Fruit fly (Drosophila melanogaster) whole organism, embryonic: ENCODE measurements around the gene Atg5.
A peak's percentile ranks its signal among the peaks of the same experiment; 100 is the strongest.

Source experiments
- ATbp ChIP-seq: fragments of 200-800 bp; sonication (Bioruptor generic); optimal IDR thresholded peaks from 2 replicates; lab custom pipeline; 2017; ENCODE audit warnings: missing biosample characterization, mild to moderate bottlenecking, missing genetic modification characterization, missing genetic modification reagents
- Blimp-1 ChIP-seq: fragments of 200-800 bp; sonication (Bioruptor generic); optimal IDR thresholded peaks from 3 replicates; lab custom pipeline; 2018; ENCODE audit warnings: missing biosample characterization, missing genetic modification characterization, mild to moderate bottlenecking, moderate library complexity, missing genetic modification reagents
- CG10274 ChIP-seq: fragments of 200-800 bp; sonication (Bioruptor generic); optimal IDR thresholded peaks from 3 replicates; lab custom pipeline; 2017; ENCODE audit warnings: missing biosample characterization, mild to moderate bottlenecking, missing genetic modification characterization
- CG11247 ChIP-seq: fragments of 200-800 bp; sonication (Bioruptor generic); IDR thresholded peaks from 2 replicates; pipeline ENCODE4 v1.3.6; 2022; ENCODE audit warnings: missing biosample characterization, missing genetic modification characterization
- CG12219 ChIP-seq: fragments of 200-800 bp; sonication (Bioruptor generic); optimal IDR thresholded peaks from 3 replicates; lab custom pipeline; 2018; ENCODE audit warnings: missing biosample characterization, mild to moderate bottlenecking, missing genetic modification characterization
- CG12744 ChIP-seq: fragments of 200-800 bp; sonication (Bioruptor generic); optimal IDR thresholded peaks from 2 replicates; lab custom pipeline; 2016; ENCODE audit warnings: missing biosample characterization, missing genetic modification characterization
- CG16813 ChIP-seq: fragments of 200-800 bp; sonication (Bioruptor generic); IDR thresholded peaks from 3 replicates; pipeline ENCODE4 v1.3.6; 2022; ENCODE audit warnings: missing biosample characterization, missing genetic modification characterization; ENCODE audit not compliant: partially characterized antibody
- CG17361 ChIP-seq: fragments of 200-800 bp; sonication (Bioruptor generic); IDR thresholded peaks from 3 replicates; pipeline ENCODE4 v1.3.6; 2022; ENCODE audit warnings: missing biosample characterization, missing genetic modification characterization
- CG18011 ChIP-seq: fragments of 200-800 bp; sonication (Bioruptor generic); optimal IDR thresholded peaks from 2 replicates; lab custom pipeline; 2017; ENCODE audit warnings: missing biosample characterization, missing genetic modification characterization, mild to moderate bottlenecking, moderate library complexity, missing genotype
- CG2199 ChIP-seq: fragments of 200-800 bp; sonication (Bioruptor generic); IDR thresholded peaks from 3 replicates; pipeline ENCODE4 v1.3.6; 2022; ENCODE audit warnings: missing biosample characterization, missing genetic modification characterization
- CG31365 ChIP-seq: fragments of 200-800 bp; sonication (Bioruptor generic); optimal IDR thresholded peaks from 2 replicates; lab custom pipeline; 2018; ENCODE audit warnings: missing biosample characterization, mild to moderate bottlenecking, missing genetic modification characterization
- CG32767 ChIP-seq: fragments of 200-800 bp; sonication (Bioruptor generic); IDR thresholded peaks from 2 replicates; pipeline ENCODE4 v1.3.6; 2022; ENCODE audit warnings: missing biosample characterization, missing genetic modification characterization
- CG4707 ChIP-seq: fragments of 200-800 bp; sonication (Bioruptor generic); optimal IDR thresholded peaks from 2 replicates; lab custom pipeline; 2018; ENCODE audit warnings: missing biosample characterization, mild to moderate bottlenecking, missing genetic modification characterization, moderate library complexity
- CG9727 ChIP-seq: fragments of 200-800 bp; sonication (Bioruptor generic); optimal IDR thresholded peaks from 3 replicates; lab custom pipeline; 2017; ENCODE audit warnings: missing biosample characterization, mild to moderate bottlenecking, missing genetic modification characterization
- CG9876 ChIP-seq: fragments of 200-800 bp; sonication (Bioruptor generic); optimal IDR thresholded peaks from 2 replicates; lab custom pipeline; 2016; ENCODE audit warnings: missing biosample characterization, missing genetic modification characterization
- D19A ChIP-seq: fragments of 200-800 bp; optimal IDR thresholded peaks from 3 replicates; lab custom pipeline; 2019; ENCODE audit warnings: missing biosample characterization, mild to moderate bottlenecking, missing genetic modification characterization, moderate library complexity
- Fer1 ChIP-seq: fragments of 200-800 bp; sonication (Bioruptor generic); optimal IDR thresholded peaks from 2 replicates; lab custom pipeline; 2017; ENCODE audit warnings: missing biosample characterization, mild to moderate bottlenecking, missing genetic modification characterization
- Gsc ChIP-seq: fragments of 200-800 bp; sonication (Bioruptor generic); IDR thresholded peaks from 2 replicates; pipeline ENCODE4 v1.3.6; 2022; ENCODE audit warnings: missing biosample characterization, missing genetic modification characterization
- Hr51 ChIP-seq, 2 experiments: fragments of 200-800 bp; sonication (Bioruptor generic); optimal IDR thresholded peaks; 2 replicates in 1 of 2; 3 replicates in 1 of 2; lab custom pipeline; 2016 to 2018; ENCODE audit warnings: missing biosample characterization in 2 of 2, missing genetic modification characterization in 2 of 2, mild to moderate bottlenecking in 1 of 2, moderate library complexity in 1 of 2
- Kr ChIP-seq: fragments of 200-800 bp; sonication (Bioruptor generic); optimal IDR thresholded peaks from 2 replicates; lab custom pipeline; 2017; ENCODE audit warnings: missing biosample characterization, mild to moderate bottlenecking, missing genetic modification characterization
- Med ChIP-seq: fragments of 200-800 bp; sonication (Bioruptor generic); peaks from one replicate; lab custom pipeline; 2016; ENCODE audit warnings: missing biosample characterization, missing genetic modification characterization, mild to moderate bottlenecking, inconsistent platforms, moderate library complexity
- NC2α ChIP-seq: fragments of 200-800 bp; sonication (Bioruptor generic); optimal IDR thresholded peaks from 2 replicates; lab custom pipeline; 2016; ENCODE audit warnings: missing biosample characterization, missing genetic modification characterization
- Neu2 ChIP-seq: fragments of 200-800 bp; sonication (Bioruptor generic); optimal IDR thresholded peaks from 3 replicates; lab custom pipeline; 2016; ENCODE audit warnings: missing biosample characterization, missing genetic modification characterization, borderline replicate concordance
- Nf-YA ChIP-seq: fragments of 200-800 bp; sonication (Bioruptor generic); IDR thresholded peaks from 2 replicates; pipeline ENCODE4 v1.3.6; 2022; ENCODE audit warnings: missing biosample characterization, missing genetic modification characterization
- Side ChIP-seq: fragments of 200-800 bp; sonication (Bioruptor generic); optimal IDR thresholded peaks from 2 replicates; lab custom pipeline; 2016; ENCODE audit warnings: missing biosample characterization, missing genetic modification characterization
- ab ChIP-seq: fragments of 200-800 bp; sonication (Bioruptor generic); optimal IDR thresholded peaks from 2 replicates; lab custom pipeline; 2016; ENCODE audit warnings: missing biosample characterization, missing genetic modification characterization
- ase ChIP-seq: fragments of 200-800 bp; sonication (Bioruptor generic); IDR thresholded peaks from 3 replicates; pipeline ENCODE4 v1.3.6; 2022; ENCODE audit warnings: missing biosample characterization, missing genetic modification characterization
- bcd ChIP-seq: fragments of 200-800 bp; sonication (Bioruptor generic); optimal IDR thresholded peaks from 2 replicates; lab custom pipeline; 2017; ENCODE audit warnings: missing biosample characterization, mild to moderate bottlenecking, missing genetic modification characterization
- cas ChIP-seq: fragments of 200-800 bp; sonication (Bioruptor generic); IDR thresholded peaks from 2 replicates; pipeline ENCODE4 v1.3.6; 2022; ENCODE audit warnings: missing biosample characterization, missing genetic modification characterization
- cg ChIP-seq: fragments of 200-800 bp; sonication (Bioruptor generic); optimal IDR thresholded peaks from 3 replicates; lab custom pipeline; 2019; ENCODE audit warnings: missing biosample characterization, mild to moderate bottlenecking, missing genetic modification characterization, moderate library complexity
- chif ChIP-seq, 2 experiments: fragments of 200-800 bp; sonication (Bioruptor generic); optimal IDR thresholded peaks; 3 replicates each; lab custom pipeline; 2016; ENCODE audit warnings: missing biosample characterization in 2 of 2, missing genetic modification characterization in 2 of 2
- danr ChIP-seq: fragments of 200-800 bp; sonication (Bioruptor generic); IDR thresholded peaks from 2 replicates; pipeline ENCODE4 v1.3.6; 2022; ENCODE audit warnings: missing biosample characterization, missing genetic modification characterization
- dmrt11E ChIP-seq: fragments of 200-800 bp; sonication (Bioruptor generic); optimal IDR thresholded peaks from 3 replicates; lab custom pipeline; 2018; ENCODE audit warnings: missing biosample characterization, mild to moderate bottlenecking, missing genetic modification characterization, moderate library complexity
- gce ChIP-seq: fragments of 200-800 bp; sonication (Bioruptor generic); IDR thresholded peaks from 3 replicates; pipeline ENCODE4 v1.3.6; 2022; ENCODE audit warnings: missing biosample characterization, missing genetic modification characterization
- hb ChIP-seq: fragments of 200-800 bp; sonication (Bioruptor generic); IDR thresholded peaks from 3 replicates; pipeline ENCODE4 v1.3.6; 2022; ENCODE audit warnings: missing biosample characterization, missing genetic modification characterization; ENCODE audit not compliant: partially characterized antibody
- hth ChIP-seq: fragments of >200 bp; optimal IDR thresholded peaks from 2 replicates; lab custom pipeline; 2017; ENCODE audit warnings: inconsistent platforms
- lilli ChIP-seq: fragments of 200-800 bp; sonication (Bioruptor generic); optimal IDR thresholded peaks from 3 replicates; lab custom pipeline; 2016; ENCODE audit warnings: missing biosample characterization, missing genetic modification characterization
- oc ChIP-seq: fragments of 200-800 bp; sonication (Bioruptor generic); optimal IDR thresholded peaks from 2 replicates; lab custom pipeline; 2018; ENCODE audit warnings: missing biosample characterization, mild to moderate bottlenecking, missing genetic modification characterization, moderate library complexity
- pnt ChIP-seq: fragments of 200-800 bp; sonication (Bioruptor generic); optimal IDR thresholded peaks from 3 replicates; lab custom pipeline; 2016; ENCODE audit warnings: missing biosample characterization, missing genetic modification characterization
- schlank ChIP-seq: fragments of 200-800 bp; sonication (Bioruptor generic); optimal IDR thresholded peaks from 2 replicates; lab custom pipeline; 2018; ENCODE audit warnings: missing biosample characterization, mild to moderate bottlenecking, missing genetic modification characterization
- scrt ChIP-seq: fragments of 200-800 bp; sonication (Bioruptor generic); optimal IDR thresholded peaks from 2 replicates; lab custom pipeline; 2018; ENCODE audit warnings: missing biosample characterization, mild to moderate bottlenecking, missing genetic modification characterization, moderate library complexity
- sens ChIP-seq: fragments of 200-800 bp; sonication (Bioruptor generic); peaks from one replicate; lab custom pipeline; 2016; ENCODE audit warnings: missing biosample characterization, missing genetic modification characterization
- seq ChIP-seq: fragments of 200-800 bp; sonication (Bioruptor generic); IDR thresholded peaks from 2 replicates; pipeline ENCODE4 v1.3.6; 2022; ENCODE audit warnings: missing biosample characterization, missing genetic modification characterization
- slbo ChIP-seq: fragments of 200-800 bp; sonication (Bioruptor generic); IDR thresholded peaks from 2 replicates; pipeline ENCODE4 v1.3.6; 2022; ENCODE audit warnings: missing biosample characterization, missing genetic modification characterization
- sob ChIP-seq: fragments of 200-800 bp; sonication (Bioruptor generic); IDR thresholded peaks from 2 replicates; pipeline ENCODE4 v1.3.6; 2022; ENCODE audit warnings: missing biosample characterization, missing genetic modification characterization
- tgo ChIP-seq: fragments of 200-800 bp; sonication (Bioruptor generic); IDR thresholded peaks from 3 replicates; pipeline ENCODE4 v1.3.6; 2022; ENCODE audit warnings: missing biosample characterization, missing genetic modification characterization
- tin ChIP-seq: fragments of 200-800 bp; sonication (Bioruptor generic); optimal IDR thresholded peaks from 3 replicates; lab custom pipeline; 2016; ENCODE audit warnings: missing biosample characterization, missing genetic modification characterization
- trem ChIP-seq: fragments of 200-800 bp; optimal IDR thresholded peaks from 3 replicates; lab custom pipeline; 2019; ENCODE audit warnings: missing biosample characterization, mild to moderate bottlenecking, missing genetic modification characterization, moderate library complexity
- wdn ChIP-seq: fragments of 200-800 bp; sonication (Bioruptor generic); IDR thresholded peaks from 2 replicates; pipeline ENCODE4 v1.3.6; 2022; ENCODE audit warnings: missing biosample characterization, missing genetic modification characterization
- zen2 ChIP-seq: fragments of 200-800 bp; sonication (Bioruptor generic); IDR thresholded peaks from 3 replicates; pipeline ENCODE4 v1.3.6; 2022; ENCODE audit warnings: missing biosample characterization, missing genetic modification characterization; ENCODE audit not compliant: partially characterized antibody

Atg5 gene

dm6 chrX:7323649-7324511, at the start of gene Atg5, which contains the start of gene Dok (continued):
- no peak for TF ChIP-seq NC2α (GFP tag; lab: Kevin White, UChicago)
- TF ChIP-seq zen2 (GFP tag; lab: Robert Waterston, UW) = no peak
- no peak for TF ChIP-seq CG11247 (GFP tag; lab: Robert Waterston, UW)
- TF ChIP-seq CG10274 (GFP tag; lab: Kevin White, UChicago) = no peak
- no peak for TF ChIP-seq ab (GFP tag; lab: Kevin White, UChicago)
- TF ChIP-seq Kr (GFP tag; lab: Kevin White, UChicago) = no peak
- peak; percentile 64 for TF ChIP-seq CG17361 (GFP tag; lab: Robert Waterston, UW)
- peak; percentile 26 for TF ChIP-seq sens
- TF ChIP-seq D19A = no peak
- no peak for TF ChIP-seq seq (GFP tag; lab: Robert Waterston, UW)
- no peak for TF ChIP-seq ATbp (GFP tag; lab: Kevin White, UChicago)
- TF ChIP-seq bcd (GFP tag; lab: Kevin White, UChicago) = peak; percentile 19
- no peak for TF ChIP-seq hth (lab: Kevin White, UChicago)
- TF ChIP-seq Fer1 = no peak
- no peak for TF ChIP-seq ase (GFP tag; lab: Robert Waterston, UW)
- peak; percentile 67 for TF ChIP-seq Med (GFP tag; lab: Kevin White, UChicago)
- TF ChIP-seq Side (GFP tag; lab: Kevin White, UChicago) = no peak
- no peak; the same call in 2 of the 3 replicates for TF ChIP-seq hb (GFP tag; lab: Robert Waterston, UW)
- no peak for TF ChIP-seq cg (GFP tag; lab: Kevin White, UChicago)
- peak; percentile 54 for TF ChIP-seq trem
- TF ChIP-seq CG12744 = no peak
- TF ChIP-seq Nf-YA = no peak
- TF ChIP-seq CG31365 (tag; lab: Kevin White, UChicago) = no peak
- TF ChIP-seq tin (GFP tag; lab: Kevin White, UChicago) = peak; percentile 12
- no peak for TF ChIP-seq lilli (GFP tag; lab: Kevin White, UChicago)
- no peak for TF ChIP-seq CG9727 (GFP tag; lab: Kevin White, UChicago)
- no peak for TF ChIP-seq Neu2
- TF ChIP-seq danr (GFP tag; lab: Robert Waterston, UW) = no peak
- no peak for TF ChIP-seq CG12219
- TF ChIP-seq schlank (tag; lab: Kevin White, UChicago) = no peak
- no peak for TF ChIP-seq oc (tag; lab: Kevin White, UChicago)
- TF ChIP-seq CG16813 (GFP tag; lab: Robert Waterston, UW) = peak; percentile 72
- TF ChIP-seq CG4707 (GFP tag; lab: Kevin White, UChicago) = no peak
- TF ChIP-seq wdn (GFP tag; lab: Robert Waterston, UW) = no peak
- peak; percentile 51; the same call in 1 of the 2 replicates for TF ChIP-seq sob (GFP tag; lab: Robert Waterston, UW)
- TF ChIP-seq CG9876 = no peak
- TF ChIP-seq CG18011 = no peak
- TF ChIP-seq scrt (GFP tag; lab: Kevin White, UChicago) = no peak
- no peak for TF ChIP-seq gce (GFP tag; lab: Robert Waterston, UW)
- no peak for TF ChIP-seq CG32767 (GFP tag; lab: Robert Waterston, UW)
- no peak for TF ChIP-seq Blimp-1 (GFP tag; lab: Kevin White, UChicago)
- peak; percentile 72 for TF ChIP-seq slbo (GFP tag; lab: Robert Waterston, UW)
- no peak for TF ChIP-seq tgo (GFP tag; lab: Robert Waterston, UW)
- no peak for TF ChIP-seq cas (GFP tag; lab: Robert Waterston, UW)
- no peak for TF ChIP-seq dmrt11E (tag; lab: Kevin White, UChicago)
- TF ChIP-seq pnt = no peak
- TF ChIP-seq CG2199 = no peak
- TF ChIP-seq chif (GFP tag; optimal IDR thresholded peaks at IDR 0.05; lab: Kevin White, UChicago) = no peak
- peak in 1 of 2 experiments; percentile 20 for TF ChIP-seq Hr51 (GFP tag; optimal IDR thresholded peaks at IDR 0.05; lab: Kevin White, UChicago)
- TF ChIP-seq Gsc (GFP tag; lab: Robert Waterston, UW) = no peak
